Fruit fly (Drosophila melanogaster): ENCODE results near the gene Nelf-A.

Gene Nelf-A

DNA sequence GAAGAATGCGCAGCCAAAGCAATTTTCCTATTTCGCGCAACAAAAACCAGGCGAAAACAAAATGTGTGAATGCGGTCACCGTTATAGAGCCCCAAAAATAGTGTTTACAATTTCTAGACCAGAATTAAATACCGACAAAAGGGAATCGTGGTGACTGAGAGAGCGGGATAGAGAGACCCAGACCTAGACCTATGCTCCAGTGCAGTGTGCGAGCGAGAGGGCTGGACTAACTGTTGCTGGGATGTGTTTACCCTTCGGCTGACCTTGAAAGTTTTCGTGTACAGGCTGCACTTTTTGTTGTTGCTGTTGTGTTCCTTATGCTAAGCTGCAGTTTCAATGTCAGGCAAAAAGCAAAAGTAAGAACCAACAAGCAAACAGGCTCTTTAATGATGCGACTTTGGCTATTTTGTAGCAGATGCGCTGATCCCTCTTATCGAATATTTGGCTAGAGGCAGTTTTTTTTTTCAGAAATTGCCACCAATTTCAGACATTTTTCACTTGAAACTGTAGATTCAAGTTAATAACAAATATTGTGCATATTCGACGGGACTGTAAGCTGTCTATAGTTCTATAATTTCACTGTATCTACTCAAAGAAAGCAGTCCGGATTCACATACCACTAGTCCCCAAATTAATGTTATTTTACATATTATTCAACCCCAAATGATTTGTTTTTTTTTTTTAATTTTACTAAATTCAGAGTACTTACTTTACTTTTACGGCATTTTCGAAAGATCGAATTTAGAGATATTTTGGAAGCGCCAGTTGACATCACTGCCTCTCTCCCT lies 36.7 kb upstream of the Nelf-A start (continued):
- TF ChIP-seq Fer3 (tag; optimal IDR thresholded peaks at IDR 0.05) = no peak
- peak; percentile 27 for TF ChIP-seq CG15269 (tag; optimal IDR thresholded peaks at IDR 0.05)
- peak; percentile 21 for TF ChIP-seq bab2 (GFP tag; optimal IDR thresholded peaks at IDR 0.05)
- TF ChIP-seq CG9609 (GFP tag; optimal IDR thresholded peaks at IDR 0.05) = no peak
- 0 out of 2 replicates have a peak, but pooled peaks have one; percentile 3 for TF ChIP-seq CG17328 (GFP tag; IDR thresholded peaks at IDR 0.05)
- TF ChIP-seq CG3407 (GFP tag; optimal IDR thresholded peaks at IDR 0.05) = peak; percentile 8
- TF ChIP-seq tin (GFP tag; optimal IDR thresholded peaks at IDR 0.05) = no peak
- peak; percentile 28 for TF ChIP-seq CG16863 (GFP tag; optimal IDR thresholded peaks at IDR 0.05)
- 0 out of 2 replicates have a peak, but pooled peaks have one; percentile 18 for TF ChIP-seq CG3847 (GFP tag; IDR thresholded peaks at IDR 0.05)
- TF ChIP-seq Hr3 (GFP tag; optimal IDR thresholded peaks at IDR 0.05) = peak; percentile 3
- TF ChIP-seq HLH3B (GFP tag; IDR thresholded peaks at IDR 0.05) = peak; percentile 13; the same call in 1 of the 2 replicates
- peak; percentile 25; the same call in 1 of the 3 replicates for TF ChIP-seq Aef1 (GFP tag; IDR thresholded peaks at IDR 0.05)
- TF ChIP-seq prd (optimal IDR thresholded peaks at IDR 0.05) = no peak
- peak; percentile 48; the same call in 2 of the 3 replicates for TF ChIP-seq prd (GFP tag; IDR thresholded peaks at IDR 0.05)
- no peak for TF ChIP-seq CG8281 (tag; optimal IDR thresholded peaks at IDR 0.05)
- no peak for TF ChIP-seq toy (GFP tag; IDR thresholded peaks at IDR 0.05)
- no peak for TF ChIP-seq emc (GFP tag; optimal IDR thresholded peaks at IDR 0.05)
- peak; percentile 85 for TF ChIP-seq row (GFP tag; IDR thresholded peaks at IDR 0.05)
- peak; percentile 20 for TF ChIP-seq chn (GFP tag; optimal IDR thresholded peaks at IDR 0.05)
- TF ChIP-seq TFAM (GFP tag; optimal IDR thresholded peaks at IDR 0.05) = no peak
- no peak for TF ChIP-seq knrl (GFP tag; IDR thresholded peaks at IDR 0.05; ENCODE audit: partially characterized antibody)
- TF ChIP-seq B-H2 (GFP tag; optimal IDR thresholded peaks at IDR 0.05) = peak; percentile 1
- TF ChIP-seq CG18599 (GFP tag; optimal IDR thresholded peaks at IDR 0.05) = peak; percentile 29
- 0 out of 3 replicates have a peak, but pooled peaks have one; percentile 7 for TF ChIP-seq Mrtf (GFP tag; IDR thresholded peaks at IDR 0.05)
- TF ChIP-seq CG12769 (tag; optimal IDR thresholded peaks at IDR 0.05) = no peak
- TF ChIP-seq al (GFP tag; IDR thresholded peaks at IDR 0.05) = no peak
- no peak for TF ChIP-seq croc (GFP tag; conservative IDR thresholded peaks at IDR 0.05)
- peak; percentile 12 for TF ChIP-seq pho (GFP tag; optimal IDR thresholded peaks at IDR 0.05)
- no peak for TF ChIP-seq Asciz (GFP tag; optimal IDR thresholded peaks at IDR 0.05)
- TF ChIP-seq CG9932 (GFP tag; IDR thresholded peaks at IDR 0.05) = no peak
- no peak for TF ChIP-seq CG17912 (GFP tag; optimal IDR thresholded peaks at IDR 0.05)
- TF ChIP-seq tap (tag; optimal IDR thresholded peaks at IDR 0.05) = no peak
- TF ChIP-seq Myb (GFP tag; optimal IDR thresholded peaks at IDR 0.05) = no peak
- no peak for TF ChIP-seq pan (optimal IDR thresholded peaks at IDR 0.05)
- TF ChIP-seq pan (GFP tag; optimal IDR thresholded peaks at IDR 0.05 in 1 of 2, IDR thresholded peaks at IDR 0.05 in 1 of 2) = peak in 1 of 2 experiments; percentile 7
- no peak for TF ChIP-seq unpg (GFP tag; optimal IDR thresholded peaks at IDR 0.05)
- TF ChIP-seq ems (GFP tag; optimal IDR thresholded peaks at IDR 0.05) = peak; percentile 32
- peak; percentile 28 for TF ChIP-seq CG1832 (GFP tag; optimal IDR thresholded peaks at IDR 0.05)
- no peak for TF ChIP-seq CG3995 (GFP tag; optimal IDR thresholded peaks at IDR 0.05)
- TF ChIP-seq scrt (GFP tag; optimal IDR thresholded peaks at IDR 0.05) = peak; percentile 61
- TF ChIP-seq CG6689 (GFP tag; IDR thresholded peaks at IDR 0.05) = peak; percentile 29; the same call in 1 of the 2 replicates
- TF ChIP-seq ranshi (GFP tag; IDR thresholded peaks at IDR 0.05) = no peak
- TF ChIP-seq CG6175 (GFP tag; IDR thresholded peaks at IDR 0.05) = no peak
- peak; percentile 2 for TF ChIP-seq NC2β (GFP tag; optimal IDR thresholded peaks at IDR 0.05)
- no peak for TF ChIP-seq CG17612 (GFP tag; IDR thresholded peaks at IDR 0.05)
- TF ChIP-seq ATbp (GFP tag; optimal IDR thresholded peaks at IDR 0.05) = peak; percentile 7
- TF ChIP-seq Meics (GFP tag; optimal IDR thresholded peaks at IDR 0.05) = peak; percentile 55
- peak; percentile 23 for TF ChIP-seq CG17385 (GFP tag; optimal IDR thresholded peaks at IDR 0.05)
- peak; percentile 23 for TF ChIP-seq Atf-2 (GFP tag; optimal IDR thresholded peaks at IDR 0.05)
- TF ChIP-seq CoRest (tag; optimal IDR thresholded peaks at IDR 0.05) = peak; percentile 49
